Worm (Caenorhabditis elegans): ENCODE data around the gene srxa-6.

srxa-6 gene

ce11 chrV:20781346-20781952 is 46.7 kb downstream of the srxa-6 start:
- TF ChIP-seq elt-3 (tag; optimal IDR thresholded peaks at IDR 0.05) (no peak), ceh-43 (GFP tag; optimal IDR thresholded peaks at IDR 0.05) (no peak), sptf-1 (tag; optimal IDR thresholded peaks at IDR 0.05) (no peak), ceh-39 (tag; optimal IDR thresholded peaks at IDR 0.05) (no peak), mls-2 (tag; optimal IDR thresholded peaks at IDR 0.05) (no peak), ztf-11 (tag; optimal IDR thresholded peaks at IDR 0.05) (no peak), nhr-2 (tag; optimal IDR thresholded peaks at IDR 0.05) (no peak), snpc-4 (tag; optimal IDR thresholded peaks at IDR 0.05) (no peak), sem-2 (GFP tag; optimal IDR thresholded peaks at IDR 0.05) (no peak), flh-1 (GFP tag; optimal IDR thresholded peaks at IDR 0.05) (no peak), blmp-1 (tag; optimal IDR thresholded peaks at IDR 0.05) (no peak), M03D4.4 (tag; optimal IDR thresholded peaks at IDR 0.05) (no peak), cnd-1 (tag; optimal IDR thresholded peaks at IDR 0.05) (no peak), hlh-1 (tag; optimal IDR thresholded peaks at IDR 0.05) (no peak), lsy-2 (tag; optimal IDR thresholded peaks at IDR 0.05) (no peak), unc-120 (tag; optimal IDR thresholded peaks at IDR 0.05; ENCODE audit: poor library complexity, severe bottlenecking) (no peak), lin-13 (tag; optimal IDR thresholded peaks at IDR 0.05) (no peak), drap-1 (GFP tag; optimal IDR thresholded peaks at IDR 0.05) (no peak), ham-2 (GFP tag; optimal IDR thresholded peaks at IDR 0.05) (no peak), zip-8 (tag; optimal IDR thresholded peaks at IDR 0.05) (no peak)

DNA sequence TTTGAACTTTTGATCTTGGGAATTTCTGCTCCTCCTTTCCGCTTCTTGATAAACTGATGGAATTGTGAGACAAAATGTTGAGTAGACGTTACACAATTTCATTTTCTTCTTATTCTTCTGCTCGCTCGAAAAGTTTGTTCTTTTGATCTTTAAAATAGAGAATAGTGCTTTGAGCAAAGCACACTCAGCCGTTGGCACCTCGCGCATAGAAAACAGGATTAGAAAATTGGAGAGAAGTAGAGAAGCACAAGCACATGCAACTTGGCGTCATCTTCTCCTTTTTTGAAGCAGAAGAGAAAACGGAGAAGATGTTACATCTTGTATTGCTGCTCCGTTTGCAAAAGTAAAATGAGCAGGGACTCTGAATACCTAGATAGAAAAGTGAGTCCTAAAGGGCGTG is 47.4 kb downstream of the srxa-6 start:
- TF ChIP-seq nhr-28 (tag; optimal IDR thresholded peaks at IDR 0.05) (no peak), unc-62 (GFP tag; optimal IDR thresholded peaks at IDR 0.05) (peak; percentile 30), ces-1 (GFP tag; optimal IDR thresholded peaks at IDR 0.05) (peak; percentile 96), lin-32 (GFP tag; optimal IDR thresholded peaks at IDR 0.05) (no peak), mep-1 (tag; optimal IDR thresholded peaks at IDR 0.05) (peak; percentile 33)

- no peak for TF ChIP-seq ceh-43 (GFP tag; optimal IDR thresholded peaks at IDR 0.05)
- TF ChIP-seq pha-4 (tag; optimal IDR thresholded peaks at IDR 0.05), result no peak
- TF ChIP-seq elt-1 (tag; optimal IDR thresholded peaks at IDR 0.05; ENCODE audit: borderline replicate concordance, insufficient read depth), result no peak
- TF ChIP-seq nhr-2 (tag; optimal IDR thresholded peaks at IDR 0.05), result no peak
- TF ChIP-seq flh-1 (GFP tag; optimal IDR thresholded peaks at IDR 0.05), result no peak
- TF ChIP-seq ces-1 (GFP tag; optimal IDR thresholded peaks at IDR 0.05), result no peak
- no peak for TF ChIP-seq bed-3 (GFP tag; optimal IDR thresholded peaks at IDR 0.05)
- TF ChIP-seq mls-2 (tag; optimal IDR thresholded peaks at IDR 0.05), result no peak
These were observed 48.9 kb downstream of the srxa-6 start for ce11 chrV:20783642-20784041.

DNA sequence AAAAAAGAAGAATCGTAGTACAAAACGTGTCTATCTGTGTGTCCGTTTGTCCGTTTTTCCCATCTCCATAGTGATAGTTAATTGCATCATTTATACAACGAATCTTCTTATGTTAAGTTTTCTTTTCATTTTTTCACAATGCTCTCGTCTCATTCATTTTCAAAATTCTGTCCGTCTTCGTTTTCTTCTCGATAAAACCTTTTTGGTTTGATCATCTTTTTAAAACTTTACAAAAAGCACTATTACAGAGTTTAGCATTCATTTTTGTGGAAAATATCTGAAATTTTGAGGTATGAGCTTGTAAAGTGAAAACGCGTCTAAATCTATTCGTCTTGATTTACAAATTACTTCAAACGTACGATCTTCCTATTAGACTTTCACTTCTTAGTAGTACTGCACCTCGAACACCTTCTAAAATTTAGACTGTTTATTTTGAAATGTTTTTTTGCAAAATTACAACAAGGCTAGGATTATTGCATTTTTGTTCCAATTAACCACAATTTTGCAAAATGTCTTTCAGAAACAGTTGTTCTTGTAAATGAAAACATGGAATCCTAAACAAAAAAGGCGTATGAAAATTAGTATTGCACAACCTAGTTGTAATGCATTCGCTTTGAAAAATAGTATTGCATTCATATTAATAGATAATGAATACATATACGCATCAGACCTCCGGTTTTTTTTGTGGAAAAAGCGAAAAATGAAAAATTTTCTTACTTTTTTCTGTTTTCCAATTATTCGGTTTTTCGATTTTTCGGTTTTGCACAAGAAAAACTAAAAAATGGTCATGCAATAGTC is 50.5 kb downstream of the srxa-6 start:
- no peak for TF ChIP-seq ceh-39 (tag; optimal IDR thresholded peaks at IDR 0.05)
- no peak for TF ChIP-seq ceh-43 (GFP tag; optimal IDR thresholded peaks at IDR 0.05)
- TF ChIP-seq unc-39 (tag; optimal IDR thresholded peaks at IDR 0.05), result no peak
- no peak for TF ChIP-seq nhr-12 (tag; optimal IDR thresholded peaks at IDR 0.05)
- TF ChIP-seq nhr-2 (tag; optimal IDR thresholded peaks at IDR 0.05), result no peak
- no peak for TF ChIP-seq ztf-11 (tag; optimal IDR thresholded peaks at IDR 0.05)
- TF ChIP-seq pha-4 (tag; optimal IDR thresholded peaks at IDR 0.05), result no peak
- TF ChIP-seq ham-2 (GFP tag; optimal IDR thresholded peaks at IDR 0.05), result no peak
- no peak for TF ChIP-seq elt-3 (tag; optimal IDR thresholded peaks at IDR 0.05)
- TF ChIP-seq hlh-1 (tag; optimal IDR thresholded peaks at IDR 0.05), result no peak
- no peak for TF ChIP-seq sem-2 (GFP tag; optimal IDR thresholded peaks at IDR 0.05)
- no peak for TF ChIP-seq snpc-4 (tag; optimal IDR thresholded peaks at IDR 0.05)
- TF ChIP-seq sptf-1 (tag; optimal IDR thresholded peaks at IDR 0.05), result no peak
- TF ChIP-seq lin-32 (GFP tag; optimal IDR thresholded peaks at IDR 0.05), result no peak
- TF ChIP-seq zip-8 (tag; optimal IDR thresholded peaks at IDR 0.05), result no peak
- no peak for TF ChIP-seq mls-2 (tag; optimal IDR thresholded peaks at IDR 0.05)
- TF ChIP-seq flh-1 (GFP tag; optimal IDR thresholded peaks at IDR 0.05), result no peak
